Worm (Caenorhabditis elegans) whole organism, mixed stage, embryonic: Measurements from ENCODE around the gene pst-2.

Source experiments
- blmp-1 ChIP-seq: fragments of 150-350 bp; optimal IDR thresholded peaks from 2 replicates; lab custom pipeline; 2014; ENCODE audit warnings: missing biosample characterization, missing genetic modification characterization
- lsy-2 ChIP-seq: fragments of 150-350 bp; optimal IDR thresholded peaks from 2 replicates; lab custom pipeline; 2014; ENCODE audit warnings: missing biosample characterization, missing genetic modification characterization
- nhr-28 ChIP-seq: fragments of 150-350 bp; optimal IDR thresholded peaks from 2 replicates; lab custom pipeline; 2014; ENCODE audit warnings: missing biosample characterization, missing genetic modification characterization
- snpc-4 ChIP-seq: fragments of 150-350 bp; optimal IDR thresholded peaks from 2 replicates; lab custom pipeline; 2014; ENCODE audit warnings: missing biosample characterization, missing genetic modification characterization
- ztf-11 ChIP-seq: fragments of 150-350 bp; optimal IDR thresholded peaks from 2 replicates; lab custom pipeline; 2014; ENCODE audit warnings: missing biosample characterization, missing genetic modification characterization

DNA sequence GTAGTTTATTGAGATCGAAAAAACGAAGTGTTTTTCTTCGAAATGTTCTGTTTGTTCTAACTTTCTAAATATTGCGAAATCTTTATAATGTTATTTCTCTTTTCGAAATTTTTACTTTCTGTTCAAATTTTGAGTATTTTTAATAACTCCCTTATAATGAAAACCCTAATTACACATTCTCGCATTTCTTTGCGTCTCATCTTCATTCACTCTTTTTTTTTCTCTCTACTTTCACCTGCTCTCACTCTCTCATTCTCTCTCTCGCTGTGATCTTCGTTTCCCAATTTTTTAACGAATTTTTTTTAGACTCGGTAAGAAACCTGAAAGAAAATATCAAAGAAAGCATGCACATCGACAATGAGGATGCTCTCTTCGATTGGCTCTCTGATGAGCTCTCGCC, 31.0 kb downstream of the pst-2 start, which contains the start of gene rbm-26:
- TF ChIP-seq blmp-1 (tag; lab: Kevin White, UChicago) (no peak), nhr-28 (tag; lab: Kevin White, UChicago) (no peak), lsy-2 (tag; lab: Kevin White, UChicago) (no peak), snpc-4 (tag; lab: Kevin White, UChicago) (no peak), ztf-11 (no peak)
